Worm (Caenorhabditis elegans): ENCODE data around the gene dnj-25.

ce11 chrV:20785050-20785847, 41.1 kb upstream of the dnj-25 start:
- TF ChIP-seq klf-2 (GFP tag; conservative IDR thresholded peaks at IDR 0.05) (no peak), tab-1 (GFP tag; IDR thresholded peaks at IDR 0.05) (no peak), cog-1 (tag; optimal IDR thresholded peaks at IDR 0.05) (no peak)

Measured in whole organism, midembryonic.